Worm (Caenorhabditis elegans): ENCODE results near the gene atp-2.

The atp-2 gene

ce11 chrIII:5200349-5200748 lies 27.9 kb upstream of the atp-2 start (continued):
- TF ChIP-seq nhr-19 (GFP tag; conservative IDR thresholded peaks at IDR 0.05) (no peak), sptf-1 (tag; optimal IDR thresholded peaks at IDR 0.05) (no peak), fos-1 (tag; optimal IDR thresholded peaks at IDR 0.05) (no peak), dsc-1 (tag; optimal IDR thresholded peaks at IDR 0.05) (no peak), ceh-90 (tag; optimal IDR thresholded peaks at IDR 0.05) (no peak), hlh-4 (tag; optimal IDR thresholded peaks at IDR 0.05) (no peak), pax-3 (tag; optimal IDR thresholded peaks at IDR 0.05) (no peak), lin-14 (GFP tag; optimal IDR thresholded peaks at IDR 0.05) (peak; percentile 31), lin-35 (GFP tag; optimal IDR thresholded peaks at IDR 0.05) (peak in 1 of 2 experiments; percentile 18), snu-23 (GFP tag; optimal IDR thresholded peaks at IDR 0.05) (peak; percentile 28), sup-37 (GFP tag; optimal IDR thresholded peaks at IDR 0.05) (no peak), tlp-1 (tag; optimal IDR thresholded peaks at IDR 0.05) (no peak), unc-130 (tag; optimal IDR thresholded peaks at IDR 0.05) (no peak)

ce11 chrIII:5201267-5201666 lies 26.9 kb upstream of the atp-2 start:
- TF ChIP-seq sup-37 (GFP tag; optimal IDR thresholded peaks at IDR 0.05) (no peak), egl-27 (tag; optimal IDR thresholded peaks at IDR 0.05) (no peak), lin-14 (GFP tag; optimal IDR thresholded peaks at IDR 0.05) (peak; percentile 48), grh-1 (GFP tag; IDR thresholded peaks at IDR 0.05) (no peak), nhr-84 (tag; optimal IDR thresholded peaks at IDR 0.05) (no peak), fkh-8 (tag; optimal IDR thresholded peaks at IDR 0.05) (no peak), mab-9 (GFP tag; IDR thresholded peaks at IDR 0.05) (no peak), jun-1 (tag; optimal IDR thresholded peaks at IDR 0.05) (peak; percentile 12), ceh-88 (GFP tag; IDR thresholded peaks at IDR 0.05) (no peak), lin-39 (tag; optimal IDR thresholded peaks at IDR 0.05) (no peak), ceh-63 (GFP tag; optimal IDR thresholded peaks at IDR 0.05) (no peak), mdl-1 (tag; optimal IDR thresholded peaks at IDR 0.05) (no peak), lir-3 (tag; optimal IDR thresholded peaks at IDR 0.05; ENCODE audit: poor library complexity) (peak; percentile 3), nhr-12 (tag; optimal IDR thresholded peaks at IDR 0.05) (no peak), fos-1 (tag; optimal IDR thresholded peaks at IDR 0.05) (no peak), nhr-85 (tag) (peak; percentile 72), ets-5 (GFP tag; IDR thresholded peaks at IDR 0.05) (no peak), skn-1 (tag; optimal IDR thresholded peaks at IDR 0.05) (no peak), nhr-76 (tag; optimal IDR thresholded peaks at IDR 0.05) (no peak), hpl-2 (GFP tag; optimal IDR thresholded peaks at IDR 0.05) (no peak), nhr-28 (tag; optimal IDR thresholded peaks at IDR 0.05) (no peak), xbp-1 (tag; optimal IDR thresholded peaks at IDR 0.05) (no peak), sox-4 (tag; optimal IDR thresholded peaks at IDR 0.05) (no peak), fkh-4 (tag; optimal IDR thresholded peaks at IDR 0.05; ENCODE audit: borderline replicate concordance) (no peak), pag-3 (tag; optimal IDR thresholded peaks at IDR 0.05; ENCODE audit: borderline replicate concordance, insufficient read depth) (no peak), egl-13 (tag; optimal IDR thresholded peaks at IDR 0.05) (no peak), unc-62 (GFP tag; optimal IDR thresholded peaks at IDR 0.05) (no peak), tbx-2 (tag; optimal IDR thresholded peaks at IDR 0.05) (peak; percentile 4), unc-98 (GFP tag; IDR thresholded peaks at IDR 0.05) (no peak), lin-35 (GFP tag; optimal IDR thresholded peaks at IDR 0.05) (peak in 1 of 2 experiments; percentile 62), efl-1 (optimal IDR thresholded peaks at IDR 0.05) (no peak), efl-1 (GFP tag; optimal IDR thresholded peaks at IDR 0.05 in 1 of 2) (peak in 1 of 2 experiments; percentile 93), aly-2 (tag; optimal IDR thresholded peaks at IDR 0.05) (no peak), vab-15 (tag; optimal IDR thresholded peaks at IDR 0.05) (no peak), zip-4 (GFP tag; optimal IDR thresholded peaks at IDR 0.05) (no peak), rnt-1 (tag; optimal IDR thresholded peaks at IDR 0.05) (no peak), ceh-8 (GFP tag; optimal IDR thresholded peaks at IDR 0.05) (no peak), irx-1 (tag; optimal IDR thresholded peaks at IDR 0.05) (no peak), efl-3 (GFP tag; optimal IDR thresholded peaks at IDR 0.05) (no peak), nhr-77 (tag; optimal IDR thresholded peaks at IDR 0.05) (no peak), snu-23 (GFP tag; optimal IDR thresholded peaks at IDR 0.05) (peak; percentile 18), lin-13 (GFP tag; optimal IDR thresholded peaks at IDR 0.05) (no peak), unc-86 (tag; optimal IDR thresholded peaks at IDR 0.05) (no peak), swsn-7 (tag; optimal IDR thresholded peaks at IDR 0.05) (no peak), sptf-1 (tag; optimal IDR thresholded peaks at IDR 0.05) (no peak), pax-3 (tag; optimal IDR thresholded peaks at IDR 0.05) (no peak)
